Fruit fly (Drosophila melanogaster) S2 (cell line): Measurements from ENCODE around the gene Mzt1.

Experiments used
- CG8478 ChIP-seq: fragments of >200 bp; optimal IDR thresholded peaks from 2 replicates; lab custom pipeline; 2018
- CTCF ChIP-seq, 2 experiments: fragments of >200 bp; optimal IDR thresholded peaks; 2 replicates each; lab custom pipeline; 2018

DNA sequence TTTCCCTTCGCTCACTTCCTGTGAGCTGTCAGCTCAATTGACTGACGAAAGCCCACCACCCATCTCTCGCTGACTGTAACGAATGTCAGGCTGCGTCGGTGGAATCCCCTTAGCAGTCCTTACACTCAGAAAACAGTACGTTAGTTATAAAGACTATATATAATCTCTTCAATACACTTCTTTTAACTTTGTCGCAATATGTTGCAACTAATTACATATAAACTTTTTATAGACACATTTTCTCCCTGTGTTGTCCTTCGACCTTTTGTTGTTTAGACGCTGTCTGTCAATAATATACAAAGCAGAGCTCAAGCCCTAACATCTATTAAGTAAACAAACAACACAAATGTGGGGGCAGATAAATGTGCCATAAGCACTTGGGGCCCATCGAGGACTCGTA lies 32.1 kb downstream of the Mzt1 start:
- TF ChIP-seq CTCF (optimal IDR thresholded peaks at IDR 0.05; lab: Kevin White, UChicago), result no peak
- no peak for TF ChIP-seq CG8478 (lab: Kevin White, UChicago)
